Fruit fly (Drosophila melanogaster) whole organism, embryonic: ENCODE results near the gene yellow-e3.

Source experiments
- ATbp ChIP-seq: fragments of 200-800 bp; sonication (Bioruptor generic); optimal IDR thresholded peaks from 2 replicates; lab custom pipeline; 2017; ENCODE audit warnings: missing biosample characterization, mild to moderate bottlenecking, missing genetic modification characterization, missing genetic modification reagents
- Adf1 ChIP-seq: fragments of 200-800 bp; sonication (Bioruptor generic); IDR thresholded peaks from 2 replicates; pipeline ENCODE4 v1.3.6; 2022; ENCODE audit warnings: missing biosample characterization, missing genetic modification characterization
- CG12236 ChIP-seq: fragments of 200-800 bp; sonication (Bioruptor generic); optimal IDR thresholded peaks from 2 replicates; lab custom pipeline; 2016; ENCODE audit warnings: missing biosample characterization, missing genetic modification characterization
- CG13894 ChIP-seq: fragments of 200-800 bp; sonication (Bioruptor generic); optimal IDR thresholded peaks from 3 replicates; lab custom pipeline; 2018; ENCODE audit warnings: missing biosample characterization, mild to moderate bottlenecking, missing genetic modification characterization, moderate library complexity
- CG16779 ChIP-seq: fragments of 200-800 bp; sonication (Bioruptor generic); IDR thresholded peaks from 2 replicates; pipeline ENCODE4 v1.3.6; 2022; ENCODE audit warnings: missing biosample characterization, missing genetic modification characterization
- CG17186 ChIP-seq: fragments of 200-800 bp; sonication (Bioruptor generic); optimal IDR thresholded peaks from 3 replicates; lab custom pipeline; 2017; ENCODE audit warnings: missing biosample characterization, missing genetic modification reagents, missing genetic modification characterization
- CG2889 ChIP-seq: fragments of 200-800 bp; sonication (Bioruptor generic); IDR thresholded peaks from 3 replicates; pipeline ENCODE4 v1.3.6; 2022; ENCODE audit warnings: missing biosample characterization, missing genetic modification characterization
- CG31441 ChIP-seq: fragments of 200-800 bp; sonication (Bioruptor generic); IDR thresholded peaks from 2 replicates; pipeline ENCODE4 v1.3.6; 2022; ENCODE audit warnings: missing biosample characterization, missing genetic modification characterization
- CG3838 ChIP-seq: fragments of 200-800 bp; sonication (Bioruptor generic); optimal IDR thresholded peaks from 3 replicates; lab custom pipeline; 2016; ENCODE audit warnings: missing biosample characterization, missing genetic modification characterization
- CG4424 ChIP-seq: fragments of 200-800 bp; sonication (Bioruptor generic); optimal IDR thresholded peaks from 3 replicates; lab custom pipeline; 2016; ENCODE audit warnings: missing biosample characterization, missing genetic modification characterization
- CG7556 ChIP-seq: fragments of 200-800 bp; sonication (Bioruptor generic); optimal IDR thresholded peaks from 2 replicates; lab custom pipeline; 2017; ENCODE audit warnings: missing biosample characterization, mild to moderate bottlenecking, missing genetic modification characterization
- CG7963 ChIP-seq: fragments of 200-800 bp; sonication (Bioruptor generic); IDR thresholded peaks from 3 replicates; pipeline ENCODE4 v1.3.6; 2022; ENCODE audit warnings: missing biosample characterization, missing genetic modification characterization; ENCODE audit not compliant: partially characterized antibody
- CG8359 ChIP-seq: fragments of 200-800 bp; sonication (Bioruptor generic); optimal IDR thresholded peaks from 2 replicates; lab custom pipeline; 2017; ENCODE audit warnings: missing biosample characterization, mild to moderate bottlenecking, missing genetic modification characterization, borderline replicate concordance
- CG8924 ChIP-seq: fragments of 200-800 bp; optimal IDR thresholded peaks from 3 replicates; lab custom pipeline; 2019; ENCODE audit warnings: missing biosample characterization, mild to moderate bottlenecking, missing genetic modification characterization, moderate library complexity
- D ChIP-seq, 2 experiments: fragments of 200-800 bp in 1 of 2; fragments of >200 bp in 1 of 2; sonication (Bioruptor generic) in 1 of 2; optimal IDR thresholded peaks; 2 replicates in 1 of 2; 3 replicates in 1 of 2; lab custom pipeline; 2017; ENCODE audit warnings: mild to moderate bottlenecking in 1 of 2, missing biosample characterization in 1 of 2, missing genetic modification characterization in 1 of 2, missing genetic modification reagents in 1 of 2
- D19A ChIP-seq: fragments of 200-800 bp; optimal IDR thresholded peaks from 3 replicates; lab custom pipeline; 2019; ENCODE audit warnings: missing biosample characterization, mild to moderate bottlenecking, missing genetic modification characterization, moderate library complexity
- E2f1 ChIP-seq: fragments of 200-800 bp; sonication (Bioruptor generic); IDR thresholded peaks from 2 replicates; pipeline ENCODE4 v1.3.6; 2022; ENCODE audit warnings: missing biosample characterization, missing genetic modification characterization
- Eip74EF ChIP-seq, 2 experiments: fragments of 200-800 bp in 1 of 2; fragments of >200 bp in 1 of 2; sonication (Bioruptor generic) in 1 of 2; optimal IDR thresholded peaks; 2 replicates each; lab custom pipeline; 2017 to 2019; ENCODE audit warnings: missing biosample characterization in 2 of 2, missing genetic modification characterization in 2 of 2, mild to moderate bottlenecking in 1 of 2, moderate library complexity in 1 of 2
- GATAe ChIP-seq: fragments of 200-800 bp; sonication (Bioruptor generic); conservative IDR thresholded peaks from 2 replicates; pipeline ENCODE4 v1.3.6; 2022; ENCODE audit warnings: missing biosample characterization, missing genetic modification characterization
- HLH3B ChIP-seq: fragments of 200-800 bp; sonication (Bioruptor generic); IDR thresholded peaks from 2 replicates; pipeline ENCODE4 v1.3.6; 2022; ENCODE audit warnings: missing biosample characterization, missing genetic modification characterization
- HLHmδ ChIP-seq: fragments of 200-800 bp; sonication (Bioruptor generic); optimal IDR thresholded peaks from 2 replicates; lab custom pipeline; 2018; ENCODE audit warnings: missing biosample characterization, mild to moderate bottlenecking, missing genetic modification characterization, moderate library complexity
- Hey ChIP-seq: fragments of 200-800 bp; sonication (Bioruptor generic); optimal IDR thresholded peaks from 3 replicates; lab custom pipeline; 2018; ENCODE audit warnings: missing biosample characterization, mild to moderate bottlenecking, missing genetic modification characterization
- NfI ChIP-seq: fragments of 200-800 bp; sonication (Bioruptor generic); optimal IDR thresholded peaks from 3 replicates; lab custom pipeline; 2018; ENCODE audit warnings: missing biosample characterization, mild to moderate bottlenecking, missing genetic modification characterization, moderate library complexity
- Spps ChIP-seq: fragments of 200-800 bp; sonication (Bioruptor generic); optimal IDR thresholded peaks from 2 replicates; lab custom pipeline; 2018; ENCODE audit warnings: missing biosample characterization, mild to moderate bottlenecking, missing genetic modification characterization
- Xbp1 ChIP-seq: fragments of 200-800 bp; sonication (Bioruptor generic); optimal IDR thresholded peaks from 3 replicates; lab custom pipeline; 2016; ENCODE audit warnings: missing biosample characterization, mild to moderate bottlenecking, missing genetic modification characterization
- abd-A ChIP-seq: fragments of 200-800 bp; sonication (Bioruptor generic); optimal IDR thresholded peaks from 3 replicates; lab custom pipeline; 2019; ENCODE audit warnings: missing biosample characterization, mild to moderate bottlenecking, missing genetic modification characterization, moderate library complexity
- chif ChIP-seq, 2 experiments: fragments of 200-800 bp; sonication (Bioruptor generic); optimal IDR thresholded peaks; 3 replicates each; lab custom pipeline; 2016; ENCODE audit warnings: missing biosample characterization in 2 of 2, missing genetic modification characterization in 2 of 2
- chm ChIP-seq: fragments of 200-800 bp; sonication (Bioruptor generic); IDR thresholded peaks from 2 replicates; pipeline ENCODE4 v1.3.6; 2022; ENCODE audit warnings: missing biosample characterization, missing genetic modification characterization
- corto ChIP-seq: fragments of 200-800 bp; sonication (Bioruptor generic); optimal IDR thresholded peaks from 2 replicates; lab custom pipeline; 2016; ENCODE audit warnings: missing biosample characterization, mild to moderate bottlenecking, missing genetic modification characterization, moderate library complexity
- crp ChIP-seq, 2 experiments: fragments of 200-800 bp; sonication (Bioruptor generic); optimal IDR thresholded peaks; 2 replicates in 1 of 2; 3 replicates in 1 of 2; lab custom pipeline; 2017; ENCODE audit warnings: missing biosample characterization in 2 of 2, missing genetic modification characterization in 2 of 2, mild to moderate bottlenecking in 1 of 2, moderate library complexity in 1 of 2
- esg ChIP-seq: fragments of 200-800 bp; sonication (Bioruptor generic); conservative IDR thresholded peaks from 2 replicates; pipeline ENCODE4 v1.3.6; 2022; ENCODE audit warnings: missing biosample characterization, missing genetic modification characterization
- fd64A ChIP-seq: fragments of 200-800 bp; sonication (Bioruptor generic); optimal IDR thresholded peaks from 3 replicates; lab custom pipeline; 2018; ENCODE audit warnings: missing biosample characterization, mild to moderate bottlenecking, missing genetic modification characterization
- gcm2 ChIP-seq: fragments of 200-800 bp; sonication (Bioruptor generic); optimal IDR thresholded peaks from 2 replicates; lab custom pipeline; 2016; ENCODE audit warnings: missing biosample characterization, missing genetic modification characterization
- gfzf ChIP-seq: fragments of 200-800 bp; sonication (Bioruptor generic); optimal IDR thresholded peaks from 2 replicates; lab custom pipeline; 2016; ENCODE audit warnings: missing biosample characterization, mild to moderate bottlenecking, missing genetic modification characterization, moderate library complexity
- gsb-n ChIP-seq: fragments of 200-800 bp; sonication (Bioruptor generic); optimal IDR thresholded peaks from 3 replicates; lab custom pipeline; 2018; ENCODE audit warnings: missing biosample characterization, mild to moderate bottlenecking, missing genetic modification characterization
- her ChIP-seq: fragments of 200-800 bp; sonication (Bioruptor generic); optimal IDR thresholded peaks from 2 replicates; lab custom pipeline; 2016; ENCODE audit warnings: missing biosample characterization, missing genetic modification characterization
- lov ChIP-seq, 2 experiments: fragments of 200-800 bp in 1 of 2; fragments of >200 bp in 1 of 2; sonication (Bioruptor generic) in 1 of 2; IDR thresholded peaks in 1 of 2; optimal IDR thresholded peaks in 1 of 2; 2 replicates in 1 of 2; 3 replicates in 1 of 2; pipeline versions ENCODE4 v1.3.6 to Lab custom; 2017 to 2022; ENCODE audit warnings: missing biosample characterization in 1 of 2, missing genetic modification characterization in 1 of 2
- pho ChIP-seq: fragments of 200-800 bp; sonication (Bioruptor generic); optimal IDR thresholded peaks from 2 replicates; lab custom pipeline; 2016; ENCODE audit warnings: missing biosample characterization, missing genetic modification characterization
- psq ChIP-seq: fragments of 200-800 bp; sonication (Bioruptor generic); optimal IDR thresholded peaks from 2 replicates; lab custom pipeline; 2017; ENCODE audit warnings: missing biosample characterization, missing genetic modification characterization
- ro ChIP-seq: fragments of 200-800 bp; sonication (Bioruptor generic); IDR thresholded peaks from 2 replicates; pipeline ENCODE4 v1.3.6; 2022; ENCODE audit warnings: missing biosample characterization, missing genetic modification characterization
- row ChIP-seq: fragments of 200-800 bp; sonication (Bioruptor generic); IDR thresholded peaks from 3 replicates; pipeline ENCODE4 v1.3.6; 2022; ENCODE audit warnings: missing biosample characterization, missing genetic modification characterization
- schlank ChIP-seq: fragments of 200-800 bp; sonication (Bioruptor generic); optimal IDR thresholded peaks from 2 replicates; lab custom pipeline; 2018; ENCODE audit warnings: missing biosample characterization, mild to moderate bottlenecking, missing genetic modification characterization
- shn ChIP-seq: fragments of 200-800 bp; sonication (Bioruptor generic); optimal IDR thresholded peaks from 3 replicates; lab custom pipeline; 2016; ENCODE audit warnings: missing biosample characterization, missing genetic modification characterization
- ssp ChIP-seq: fragments of 200-800 bp; sonication (Bioruptor generic); IDR thresholded peaks from 2 replicates; pipeline ENCODE4 v1.3.6; 2022; ENCODE audit warnings: missing biosample characterization, missing genetic modification characterization
- sug ChIP-seq: fragments of 200-800 bp; optimal IDR thresholded peaks from 2 replicates; lab custom pipeline; 2019; ENCODE audit warnings: missing biosample characterization, mild to moderate bottlenecking, missing genetic modification characterization, moderate library complexity
- ttk ChIP-seq: fragments of 200-800 bp; sonication (Bioruptor generic); IDR thresholded peaks from 2 replicates; pipeline ENCODE4 v2.1.2; 2022; ENCODE audit warnings: missing biosample characterization, missing genetic modification characterization
- tup ChIP-seq: fragments of 200-800 bp; sonication (Bioruptor generic); optimal IDR thresholded peaks from 2 replicates; lab custom pipeline; 2016; ENCODE audit warnings: missing biosample characterization, mild to moderate bottlenecking, missing genetic modification characterization, moderate library complexity
- usp ChIP-seq: fragments of >200 bp; optimal IDR thresholded peaks from 2 replicates; lab custom pipeline; 2017; ENCODE audit warnings: missing biosample characterization, missing genetic modification characterization
- vvl ChIP-seq: fragments of 200-800 bp; sonication (Bioruptor generic); IDR thresholded peaks from 2 replicates; pipeline ENCODE4 v1.3.6; 2022; ENCODE audit warnings: missing biosample characterization, missing genetic modification characterization
- zf30C ChIP-seq: fragments of 200-800 bp; sonication (Bioruptor generic); optimal IDR thresholded peaks from 3 replicates; lab custom pipeline; 2018; ENCODE audit warnings: missing biosample characterization, mild to moderate bottlenecking, missing genetic modification characterization

yellow-e3 gene

DNA sequence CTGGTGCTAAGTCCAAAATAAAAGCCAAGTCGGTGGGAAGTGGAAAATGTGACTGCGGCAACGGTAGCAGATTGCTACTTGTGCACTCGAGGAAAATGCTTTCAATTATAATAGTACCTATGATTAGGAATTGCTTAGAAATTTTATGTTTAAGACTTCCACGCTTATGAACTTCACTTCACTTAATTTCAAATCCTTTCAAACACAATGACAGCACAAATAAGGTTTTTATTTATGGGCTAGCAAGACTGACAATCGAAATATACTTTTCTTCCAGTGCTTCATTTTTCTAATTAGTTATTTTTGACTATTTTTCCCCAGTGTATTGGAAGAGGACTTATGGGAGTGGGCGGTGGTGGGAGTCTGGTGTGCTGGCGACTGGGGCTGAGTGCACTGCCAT, 43.7 kb upstream of the yellow-e3 start (continued):
- TF ChIP-seq ssp (no peak), D (optimal IDR thresholded peaks at IDR 0.05; lab: Kevin White, UChicago) (no peak), D (GFP tag; optimal IDR thresholded peaks at IDR 0.05; lab: Kevin White, UChicago) (peak; percentile 61), CG3838 (GFP tag; lab: Kevin White, UChicago) (no peak), CG8359 (GFP tag; lab: Kevin White, UChicago) (peak; percentile 22), CG8924 (tag; lab: Kevin White, UChicago) (peak; percentile 41), lov (optimal IDR thresholded peaks at IDR 0.05; lab: Kevin White, UChicago) (no peak), lov (GFP tag; IDR thresholded peaks at IDR 0.05; lab: Robert Waterston, UW) (no peak), gcm2 (GFP tag; lab: Kevin White, UChicago) (no peak), CG17186 (no peak), esg (GFP tag; lab: Robert Waterston, UW) (no peak), ttk (GFP tag; lab: Robert Waterston, UW) (peak; percentile 38; the same call in 1 of the 2 replicates), Eip74EF (GFP tag; optimal IDR thresholded peaks at IDR 0.05; lab: Kevin White, UChicago) (peak in 1 of 2 experiments; percentile 40), schlank (no peak), CG12236 (GFP tag; lab: Kevin White, UChicago) (no peak), HLH3B (GFP tag; lab: Robert Waterston, UW) (no peak), CG4424 (GFP tag; lab: Kevin White, UChicago) (peak; percentile 10), sug (tag; lab: Kevin White, UChicago) (no peak), HLHmδ (GFP tag; lab: Kevin White, UChicago) (no peak), row (peak; percentile 49), chm (GFP tag; lab: Robert Waterston, UW) (0 out of 2 replicates have a peak, but pooled peaks have one; percentile 43), gsb-n (tag; lab: Kevin White, UChicago) (peak; percentile 53), NfI (GFP tag; lab: Kevin White, UChicago) (peak; percentile 9), gfzf (no peak), tup (GFP tag; lab: Kevin White, UChicago) (no peak), zf30C (peak; percentile 17), CG7556 (peak; percentile 36), fd64A (no peak), corto (GFP tag; lab: Kevin White, UChicago) (no peak), Spps (tag; lab: Kevin White, UChicago) (peak; percentile 38), ATbp (GFP tag; lab: Kevin White, UChicago) (peak; percentile 39), shn (GFP tag; lab: Kevin White, UChicago) (no peak), Xbp1 (peak; percentile 14), CG16779 (GFP tag; lab: Robert Waterston, UW) (no peak), psq (no peak), CG2889 (GFP tag; lab: Robert Waterston, UW) (no peak), abd-A (no peak), CG31441 (peak; percentile 49), pho (no peak), vvl (peak; percentile 37; the same call in 1 of the 2 replicates), E2f1 (GFP tag; lab: Robert Waterston, UW) (0 out of 2 replicates have a peak, but pooled peaks have one; percentile 13), chif (GFP tag; optimal IDR thresholded peaks at IDR 0.05; lab: Kevin White, UChicago) (peak in 1 of 2 experiments; percentile 43), ro (GFP tag; lab: Robert Waterston, UW) (no peak), D19A (tag; lab: Kevin White, UChicago) (peak; percentile 58), Hey (no peak), CG13894 (no peak), Adf1 (GFP tag; lab: Robert Waterston, UW) (no peak), GATAe (no peak), usp (GFP tag; lab: Kevin White, UChicago) (no peak), CG7963 (GFP tag; lab: Robert Waterston, UW) (no peak), her (GFP tag; lab: Kevin White, UChicago) (no peak), crp (GFP tag; optimal IDR thresholded peaks at IDR 0.05; lab: Kevin White, UChicago) (no peak)
